Worm (Caenorhabditis elegans) whole organism, early embryonic: ENCODE data around the gene ugt-65.

ENCODE experiments used
- ama-1 ChIP-seq: fragments of 150-350 bp; optimal IDR thresholded peaks from 2 replicates; lab custom pipeline; 2014
- ceh-36 ChIP-seq: sonication (generic microtip); optimal IDR thresholded peaks from 2 replicates; lab custom pipeline; 2016; ENCODE audit warnings: missing genetic modification characterization, inconsistent platforms, missing compliant biosample characterization
- ets-7 ChIP-seq: sonication (generic microtip); optimal IDR thresholded peaks from 2 replicates; lab custom pipeline; 2016; ENCODE audit warnings: missing genotype, missing genetic modification characterization, missing compliant biosample characterization
- flt-1 ChIP-seq: fragments of 200-800 bp; sonication (Bioruptor generic); IDR thresholded peaks from 2 replicates; pipeline ENCODE4 v1.3.6; 2022; ENCODE audit warnings: missing genetic modification characterization, missing compliant biosample characterization
- hnd-1 ChIP-seq: sonication (generic microtip); optimal IDR thresholded peaks from 2 replicates; lab custom pipeline; 2016; ENCODE audit warnings: missing genetic modification characterization, missing compliant biosample characterization
- pes-1 ChIP-seq: fragments of 200-800 bp; sonication (Bioruptor generic); IDR thresholded peaks from 2 replicates; pipeline ENCODE4 v1.3.6; 2022; ENCODE audit warnings: missing genetic modification reagents, missing genetic modification characterization, missing compliant biosample characterization
- sea-1 ChIP-seq: fragments of 200-800 bp; sonication (Bioruptor generic); conservative IDR thresholded peaks from 2 replicates; pipeline ENCODE4 v1.3.6; 2022; ENCODE audit warnings: missing genetic modification characterization, missing compliant biosample characterization
- tra-4 ChIP-seq: sonication (generic microtip); optimal IDR thresholded peaks from 2 replicates; lab custom pipeline; 2017; ENCODE audit warnings: missing genetic modification characterization, missing compliant biosample characterization

- TF ChIP-seq ama-1 (lab: Kevin White, UChicago) = no peak
- TF ChIP-seq ceh-36 (tag; lab: Kevin White, UChicago) = no peak
- no peak for TF ChIP-seq flt-1 (GFP tag; lab: Robert Waterston, UW)
- no peak for TF ChIP-seq pes-1 (GFP tag; lab: Robert Waterston, UW)
- no peak for TF ChIP-seq sea-1 (GFP tag; lab: Robert Waterston, UW)
- no peak for TF ChIP-seq ets-7 (tag; lab: Kevin White, UChicago)
- no peak for TF ChIP-seq tra-4 (tag; lab: Kevin White, UChicago)
- TF ChIP-seq hnd-1 = no peak
Observed at ce11 chrIV:12456613-12457012, 36.1 kb downstream of the ugt-65 start, which contains the start of gene C25G4.7.
